Fruit fly (Drosophila melanogaster) whole organism, wandering third instar larva: ENCODE measurements around the gene CG11382.

Experiments
- Abd-B ChIP-seq: fragments of >200 bp; optimal IDR thresholded peaks from 2 replicates; lab custom pipeline; 2017; ENCODE audit warnings: missing biosample characterization, missing genetic modification characterization
- CG32264 ChIP-seq: fragments of 200-800 bp; sonication (Bioruptor generic); optimal IDR thresholded peaks from 2 replicates; lab custom pipeline; 2016; ENCODE audit warnings: missing biosample characterization, missing genetic modification characterization
- CG9705 ChIP-seq: fragments of 200-800 bp; sonication (Bioruptor generic); optimal IDR thresholded peaks from 2 replicates; lab custom pipeline; 2018; ENCODE audit warnings: missing biosample characterization, mild to moderate bottlenecking, missing genetic modification characterization
- Hnf4 ChIP-seq: fragments of 200-800 bp; sonication (Bioruptor generic); optimal IDR thresholded peaks from 2 replicates; lab custom pipeline; 2016; ENCODE audit warnings: missing biosample characterization, mild to moderate bottlenecking, missing genetic modification characterization
- Hr83 ChIP-seq: fragments of 200-300 bp; sonication (Bioruptor generic); optimal IDR thresholded peaks from 2 replicates; lab custom pipeline; 2016; ENCODE audit warnings: missing biosample characterization, mild to moderate bottlenecking, missing genetic modification characterization, moderate library complexity; ENCODE audit not compliant: poor library complexity, severe bottlenecking
- Jra ChIP-seq: sonication (Bioruptor generic); optimal IDR thresholded peaks from 2 replicates; lab custom pipeline; 2016; ENCODE audit warnings: missing biosample characterization, missing genetic modification characterization
- Myc ChIP-seq: fragments of >200 bp; optimal IDR thresholded peaks from 2 replicates; lab custom pipeline; 2017
- OdsH ChIP-seq: fragments of 200-800 bp; sonication (Bioruptor generic); optimal IDR thresholded peaks from 2 replicates; lab custom pipeline; 2016; ENCODE audit warnings: missing biosample characterization, mild to moderate bottlenecking, missing genetic modification characterization
- Vsx2 ChIP-seq: fragments of 200-300, 225-300 bp; sonication (Bioruptor generic); optimal IDR thresholded peaks from 2 replicates; lab custom pipeline; 2018; ENCODE audit warnings: missing biosample characterization, missing genetic modification characterization; ENCODE audit not compliant: partially characterized antibody
- fru ChIP-seq: fragments of 200-800 bp; sonication (Bioruptor generic); optimal IDR thresholded peaks from 3 replicates; lab custom pipeline; 2016; ENCODE audit warnings: missing biosample characterization, mild to moderate bottlenecking, missing genetic modification characterization
- h ChIP-seq: fragments of 200-800 bp; sonication (Bioruptor generic); optimal IDR thresholded peaks from 3 replicates; lab custom pipeline; 2016; ENCODE audit warnings: missing biosample characterization, mild to moderate bottlenecking, missing genetic modification characterization
- lola ChIP-seq: fragments of >200 bp; optimal IDR thresholded peaks from 2 replicates; lab custom pipeline; 2017; ENCODE audit warnings: missing biosample characterization, missing genetic modification characterization
- psq ChIP-seq: fragments of 200-800 bp; sonication (Bioruptor generic); optimal IDR thresholded peaks from 3 replicates; lab custom pipeline; 2017; ENCODE audit warnings: missing biosample characterization, mild to moderate bottlenecking, missing genetic modification characterization, moderate library complexity
- tai ChIP-seq: sonication (Bioruptor generic); optimal IDR thresholded peaks from 2 replicates; lab custom pipeline; 2016; ENCODE audit warnings: missing biosample characterization, missing genetic modification characterization

DNA sequence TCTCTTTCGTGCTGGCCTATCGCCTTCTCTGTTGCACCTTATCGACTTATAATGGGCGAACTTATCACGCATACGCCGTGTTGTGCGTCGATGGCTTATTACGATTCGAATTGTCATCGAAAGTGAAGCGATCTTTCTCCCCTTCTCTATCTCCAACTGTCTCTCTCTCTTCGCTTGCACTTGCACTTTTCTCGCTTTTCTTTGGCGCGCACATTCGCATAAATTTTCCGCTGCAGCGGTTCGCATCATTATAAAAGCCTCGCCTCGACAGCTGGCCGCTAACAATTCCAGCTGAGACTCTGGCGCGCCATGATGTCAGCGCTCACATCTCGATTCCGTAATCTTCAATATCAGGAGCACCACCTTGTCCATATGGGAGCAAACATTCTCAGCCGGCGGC is 10.5 kb upstream of the CG11382 start, which contains the start of gene CG14625:
- no peak for TF ChIP-seq Hr83 (GFP tag; lab: Kevin White, UChicago)
- TF ChIP-seq OdsH (GFP tag; lab: Kevin White, UChicago): no peak
- TF ChIP-seq Abd-B (GFP tag; lab: Kevin White, UChicago): no peak
- no peak for TF ChIP-seq Myc (lab: Kevin White, UChicago)
- no peak for TF ChIP-seq h (GFP tag; lab: Kevin White, UChicago)
- TF ChIP-seq lola (GFP tag; lab: Kevin White, UChicago): no peak
- TF ChIP-seq CG32264 (GFP tag; lab: Kevin White, UChicago): no peak
- TF ChIP-seq CG9705: no peak
- TF ChIP-seq tai: no peak
- TF ChIP-seq Jra (GFP tag; lab: Kevin White, UChicago): no peak
- no peak for TF ChIP-seq Hnf4
- no peak for TF ChIP-seq fru (GFP tag; lab: Kevin White, UChicago)
- TF ChIP-seq psq: no peak
- TF ChIP-seq Vsx2 (GFP tag; lab: Kevin White, UChicago): no peak
